Worm (Caenorhabditis elegans) whole organism, L4 larva: ENCODE data around the gene lim-6.

Experiments
- F49E8.2 ChIP-seq: sonication (generic microtip); optimal IDR thresholded peaks from 2 replicates; lab custom pipeline; 2016; ENCODE audit warnings: missing compliant biosample characterization, mild to moderate bottlenecking, missing genetic modification characterization, borderline replicate concordance
- lin-1 ChIP-seq: fragments of 200-800 bp; sonication (Bioruptor generic); IDR thresholded peaks from 2 replicates; pipeline ENCODE4 v1.3.6; 2022; ENCODE audit warnings: missing genetic modification reagents, missing genetic modification characterization, missing compliant biosample characterization

- TF ChIP-seq lin-1: no peak
- TF ChIP-seq F49E8.2 (tag; lab: Kevin White, UChicago): no peak
Measured at ce11 chrX:1026722-1027121, 45.5 kb upstream of the lim-6 start.
